Worm (Caenorhabditis elegans): ENCODE results near the gene try-5.

DNA sequence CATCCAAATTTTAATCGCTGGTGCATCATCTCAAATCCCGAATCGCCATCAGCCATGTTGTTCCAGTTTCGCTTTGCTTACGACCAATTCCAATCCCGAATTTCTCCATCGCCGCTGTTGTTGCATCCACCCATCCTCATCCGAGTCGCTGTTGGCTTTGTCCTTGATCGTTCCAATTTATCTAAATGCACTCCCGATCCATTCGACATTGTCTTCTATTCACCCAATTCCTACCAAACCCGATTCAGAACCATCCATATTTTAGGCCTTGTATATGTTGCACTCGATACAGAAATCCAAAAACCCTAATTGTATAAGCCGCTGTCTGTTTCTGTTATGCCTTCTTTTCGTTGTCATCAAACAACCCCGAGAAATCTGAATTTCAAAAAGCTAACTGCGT is 6.5 kb upstream of the try-5 start:
- TF ChIP-seq tab-1 (GFP tag; IDR thresholded peaks at IDR 0.05): 0 out of 2 replicates have a peak, but pooled peaks have one; percentile 8
- TF ChIP-seq ref-1 (GFP tag; conservative IDR thresholded peaks at IDR 0.05): no peak
- no peak; the same call in 1 of the 2 replicates for TF ChIP-seq ztf-23 (GFP tag; IDR thresholded peaks at IDR 0.05)
